Fruit fly (Drosophila melanogaster): ENCODE measurements around the gene CG45012.
A peak's percentile ranks its signal among the peaks of the same experiment; 100 is the strongest.

The CG45012 gene

dm6 chr2L:11812781-11813664 is 21.4 kb upstream of the CG45012 start:
- peak; percentile 53 for TF ChIP-seq noc (tag; optimal IDR thresholded peaks at IDR 0.05)

DNA sequence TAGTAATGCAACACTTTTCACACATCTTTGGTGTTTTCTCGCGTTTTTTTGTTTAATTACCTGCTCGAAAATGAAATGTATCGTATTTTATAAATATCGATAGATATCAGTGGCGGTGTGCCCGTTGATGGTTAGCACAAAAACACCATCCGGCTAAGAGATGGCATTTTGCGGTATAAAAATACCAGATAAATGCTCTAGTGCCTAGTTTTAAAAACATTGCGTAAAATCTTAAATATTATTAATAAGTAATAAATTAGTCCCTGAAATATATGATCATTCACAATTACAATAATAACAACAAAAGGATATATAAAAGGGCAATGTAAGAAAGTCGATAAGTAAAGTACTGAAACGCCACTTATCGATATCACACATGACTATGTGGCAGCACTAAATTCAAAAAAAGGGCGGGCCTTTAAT is 20.7 kb upstream of the CG45012 start, which contains the start of gene CycY:
Gene CycY (minus strand): TSS at position 116 of the 423 bp plus-strand sequence.
- TF ChIP-seq noc (tag; optimal IDR thresholded peaks at IDR 0.05): no peak

- no peak for TF ChIP-seq noc (tag; optimal IDR thresholded peaks at IDR 0.05)
Measured at dm6 chr2L:11816376-11816775, 18.0 kb upstream of the CG45012 start.

DNA sequence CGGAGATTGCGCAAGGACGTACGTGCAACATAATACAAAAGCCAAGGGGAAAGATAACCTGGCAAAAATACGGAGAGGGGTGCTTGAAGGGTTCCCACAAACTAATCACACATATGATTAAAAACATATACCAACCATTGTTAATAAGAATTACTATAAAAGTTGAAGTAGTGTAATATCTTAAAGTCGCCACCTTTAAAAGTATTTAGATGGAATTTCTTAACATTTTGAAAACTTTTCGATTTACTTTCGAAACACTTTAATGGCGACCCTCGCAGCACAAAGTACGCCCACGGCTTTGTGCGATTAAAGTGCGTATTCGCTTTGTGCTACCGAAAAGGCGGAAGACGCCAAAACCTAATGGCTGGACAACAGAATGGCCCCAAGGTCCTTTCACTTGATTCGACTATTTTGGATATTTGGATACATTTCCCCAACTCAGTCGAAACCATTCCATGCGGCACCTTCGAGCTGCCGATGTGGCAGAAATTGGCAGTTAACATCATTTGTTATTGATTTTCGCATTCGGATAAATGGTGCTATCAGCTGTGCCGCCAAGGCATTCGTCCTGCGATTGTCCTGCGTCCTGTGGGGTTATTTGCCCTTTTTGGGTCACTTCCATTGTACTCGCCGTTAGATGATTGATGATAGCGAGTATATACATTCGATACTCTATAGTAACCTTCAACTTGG is 10.8 kb upstream of the CG45012 start:
- TF ChIP-seq noc (tag; optimal IDR thresholded peaks at IDR 0.05): no peak

- no peak for TF ChIP-seq noc (tag; optimal IDR thresholded peaks at IDR 0.05)
Measured at dm6 chr2L:11829277-11829676, 5.1 kb upstream of the CG45012 start, which contains the start of gene esc. esc (minus strand) TSS chr2L:11829405.

dm6 chr2L:11833786-11834185 is 622 bp upstream of the CG45012 start, which contains the start of gene CG45011:
CG45011 (plus strand) TSS chr2L:11834086.
- no peak for TF ChIP-seq noc (tag; optimal IDR thresholded peaks at IDR 0.05)

- TF ChIP-seq noc (tag; optimal IDR thresholded peaks at IDR 0.05): no peak
Measured at dm6 chr2L:11836943-11837342, 2.5 kb downstream of the CG45012 start, which contains the start of gene Sfp33A4. Sfp33A4 (plus strand) TSS chr2L:11837243.

DNA sequence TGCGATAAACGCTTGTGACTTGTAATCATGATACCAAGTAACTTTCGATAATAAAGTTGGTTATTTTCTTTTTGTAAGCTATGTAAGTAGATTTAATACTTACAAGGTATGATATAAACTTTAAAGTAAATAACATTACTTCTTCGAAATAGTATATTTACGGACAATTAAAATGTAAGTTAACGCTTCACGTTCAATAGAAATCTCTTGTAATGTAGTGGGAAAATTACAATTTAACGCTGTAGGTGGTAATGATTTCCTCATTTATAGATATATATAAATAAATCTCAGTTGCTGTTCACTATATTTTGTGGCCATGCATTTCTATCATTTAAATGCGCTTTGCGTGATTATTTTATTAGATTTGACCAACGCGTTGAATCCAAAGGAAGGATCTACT is 3.0 kb downstream of the CG45012 start, which contains the start of gene Sfp33A2:
Gene Sfp33A2 (plus strand): TSS at position 301 of the 400 bp plus-strand sequence.
- no peak for TF ChIP-seq noc (tag; optimal IDR thresholded peaks at IDR 0.05)

DNA sequence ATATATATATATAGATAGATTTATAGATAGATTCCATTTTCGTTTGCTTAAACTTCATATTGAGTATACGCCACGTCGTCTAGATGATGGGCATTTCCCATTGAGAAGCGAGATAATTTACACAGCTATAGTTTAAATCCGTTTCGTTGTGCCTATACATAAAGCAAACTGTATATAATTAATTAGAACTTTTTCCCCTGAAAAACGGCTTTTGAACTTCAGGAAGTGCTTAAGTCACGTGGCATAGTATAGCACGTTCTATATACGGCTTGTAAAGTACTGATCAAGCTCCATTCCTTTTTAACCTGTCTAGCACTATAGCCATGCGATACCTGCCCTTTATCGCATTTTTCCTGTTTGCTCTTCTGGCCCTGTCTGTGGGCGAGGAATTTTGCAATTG is 5.2 kb downstream of the CG45012 start, which contains the start of gene Sfp33A3:
Gene Sfp33A3 (plus strand): TSS at position 301 of the 400 bp plus-strand sequence.
- no peak for TF ChIP-seq noc (tag; optimal IDR thresholded peaks at IDR 0.05)

DNA sequence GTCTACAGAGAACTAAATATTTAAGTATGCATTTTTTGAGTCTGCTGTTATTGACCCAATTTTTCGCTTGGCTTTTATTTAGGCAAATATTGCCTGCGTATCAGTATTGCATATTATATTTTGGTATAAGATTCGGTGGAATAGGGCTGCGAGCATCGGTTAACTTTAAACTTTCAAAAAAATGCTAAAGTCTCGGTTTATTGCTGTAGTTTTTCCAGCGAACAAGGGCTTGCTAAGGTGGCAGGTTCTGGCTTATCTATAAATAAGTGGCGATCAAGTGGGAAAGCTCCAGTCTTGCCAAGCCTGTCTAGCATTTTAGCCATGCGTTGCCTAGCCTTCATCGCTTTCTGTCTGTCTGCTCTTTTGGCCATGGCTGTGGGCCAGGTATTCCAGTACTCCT is 6.0 kb downstream of the CG45012 start, which contains the start of gene CG31704:
Gene CG31704 (plus strand): TSS at position 301 of the 400 bp plus-strand sequence.
- TF ChIP-seq noc (tag; optimal IDR thresholded peaks at IDR 0.05): no peak

dm6 chr2L:11841538-11841937 is 7.1 kb downstream of the CG45012 start:
- peak; percentile 66 for TF ChIP-seq noc (tag; optimal IDR thresholded peaks at IDR 0.05)

DNA sequence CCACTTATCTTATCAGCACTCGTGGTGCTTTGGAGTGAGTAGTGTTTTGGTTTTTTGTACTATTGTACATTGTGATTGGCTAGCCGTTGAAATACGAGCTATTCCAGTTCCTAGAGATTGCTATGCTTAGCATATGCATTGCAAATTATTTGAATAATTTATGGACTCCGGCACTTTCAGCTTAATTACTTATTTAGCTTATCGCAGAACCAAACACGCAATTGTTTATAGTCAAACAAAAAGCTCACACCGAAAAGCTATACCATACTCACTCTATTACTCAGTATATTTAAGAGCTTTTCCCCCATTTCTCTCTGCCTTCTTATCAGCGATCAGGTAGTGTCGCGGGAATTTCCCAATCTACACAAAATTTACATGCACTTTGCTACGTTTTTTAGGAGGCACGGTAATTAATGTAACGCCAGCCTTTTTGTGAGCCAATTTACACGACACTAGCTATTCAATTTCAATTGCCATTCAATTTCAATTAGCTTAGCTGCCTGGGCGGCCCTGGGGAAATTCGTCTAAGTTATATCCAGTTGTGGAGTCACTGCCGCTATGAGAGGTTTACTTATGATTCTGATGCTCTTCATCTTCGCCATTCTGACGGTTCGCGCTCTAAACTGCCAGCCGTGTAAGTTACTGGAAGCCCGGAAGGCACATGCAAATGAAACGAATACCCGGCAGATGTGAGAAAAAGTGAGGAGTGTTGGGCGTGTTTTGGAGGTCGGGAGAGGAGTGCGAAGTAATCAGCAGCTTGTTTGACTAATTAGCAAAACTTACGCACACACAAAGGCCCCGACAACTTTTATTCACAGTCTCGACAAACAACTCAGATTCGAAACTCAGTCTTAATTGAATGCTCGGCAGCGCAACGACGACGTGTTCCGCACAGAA is 8.1 kb downstream of the CG45012 start, which contains the start of the genes CG44008, CG14933, CG46426 and CG42486:
Gene CG44008 (minus strand): TSS at position 155 of the 897 bp plus-strand sequence.
Gene CG14933 (plus strand): TSS at position 538 of the 897 bp plus-strand sequence.
Gene CG46426 (plus strand): TSS at position 538 of the 897 bp plus-strand sequence.
Gene CG42486 (plus strand): TSS at position 847 of the 897 bp plus-strand sequence.
- TF ChIP-seq noc (tag; optimal IDR thresholded peaks at IDR 0.05): peak; percentile 19

DNA sequence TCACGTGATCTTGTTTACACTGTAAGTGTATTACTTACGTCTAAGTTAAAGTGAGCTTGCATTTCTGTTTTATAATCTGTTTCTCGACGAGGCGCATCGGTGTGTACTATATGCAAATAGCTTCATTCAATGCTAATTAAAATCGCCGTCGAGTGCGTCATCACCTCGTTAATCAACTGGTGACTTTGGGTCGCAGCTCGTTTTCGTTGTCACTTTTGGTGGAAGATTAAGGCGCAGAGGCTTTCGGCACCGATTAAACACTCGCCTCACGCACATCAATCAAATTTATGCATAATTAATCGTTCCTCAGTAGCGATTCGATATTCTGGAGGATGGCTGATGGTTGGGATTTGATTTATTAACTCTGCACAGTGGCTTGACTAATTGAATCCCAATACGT is 9.9 kb downstream of the CG45012 start:
- TF ChIP-seq noc (tag; optimal IDR thresholded peaks at IDR 0.05): peak; percentile 41

- no peak for TF ChIP-seq noc (tag; optimal IDR thresholded peaks at IDR 0.05)
Measured at dm6 chr2L:11845159-11845788, 10.9 kb downstream of the CG45012 start.

Measured in whole organism, larva.